Fruit fly (Drosophila melanogaster) whole organism, embryonic: Measurements from ENCODE around the gene p115.

Experiments used
- B-H1 ChIP-seq: fragments of 200-800 bp; sonication (Bioruptor generic); IDR thresholded peaks from 3 replicates; pipeline ENCODE4 v1.3.6; 2022; ENCODE audit warnings: missing biosample characterization, missing genetic modification characterization
- CG10462 ChIP-seq: fragments of 200-800 bp; sonication (Bioruptor generic); optimal IDR thresholded peaks from 2 replicates; lab custom pipeline; 2016; ENCODE audit warnings: missing biosample characterization, missing genetic modification characterization
- CG10543 ChIP-seq: fragments of 200-800 bp; sonication (Bioruptor generic); optimal IDR thresholded peaks from 3 replicates; lab custom pipeline; 2017; ENCODE audit warnings: missing biosample characterization, mild to moderate bottlenecking, missing genetic modification characterization, moderate library complexity
- CG10565 ChIP-seq: fragments of 200-800 bp; sonication (Bioruptor generic); optimal IDR thresholded peaks from 3 replicates; lab custom pipeline; 2016; ENCODE audit warnings: missing biosample characterization, mild to moderate bottlenecking, missing genetic modification characterization
- CG13287 ChIP-seq: fragments of 200-800 bp; sonication (Bioruptor generic); IDR thresholded peaks from 2 replicates; pipeline ENCODE4 v1.3.6; 2022; ENCODE audit warnings: missing biosample characterization, missing genetic modification characterization; ENCODE audit not compliant: partially characterized antibody
- CG13296 ChIP-seq: fragments of 200-800 bp; sonication (Bioruptor generic); optimal IDR thresholded peaks from 3 replicates; lab custom pipeline; 2018; ENCODE audit warnings: missing biosample characterization, mild to moderate bottlenecking, missing genetic modification characterization
- CG15479 ChIP-seq: fragments of 200-800 bp; sonication (Bioruptor generic); optimal IDR thresholded peaks from 3 replicates; lab custom pipeline; 2019; ENCODE audit warnings: missing biosample characterization, mild to moderate bottlenecking, missing genetic modification characterization, moderate library complexity
- CG15601 ChIP-seq: fragments of 200-800 bp; sonication (Bioruptor generic); optimal IDR thresholded peaks from 3 replicates; lab custom pipeline; 2019; ENCODE audit warnings: missing biosample characterization, mild to moderate bottlenecking, missing genetic modification characterization, moderate library complexity
- CG15696 ChIP-seq: fragments of 200-800 bp; sonication (Bioruptor generic); optimal IDR thresholded peaks from 2 replicates; lab custom pipeline; 2019; ENCODE audit warnings: missing biosample characterization, mild to moderate bottlenecking, missing genetic modification characterization, moderate library complexity
- CG16813 ChIP-seq: fragments of 200-800 bp; sonication (Bioruptor generic); IDR thresholded peaks from 3 replicates; pipeline ENCODE4 v1.3.6; 2022; ENCODE audit warnings: missing biosample characterization, missing genetic modification characterization; ENCODE audit not compliant: partially characterized antibody
- CG17385 ChIP-seq: fragments of 200-800 bp; sonication (Bioruptor generic); optimal IDR thresholded peaks from 3 replicates; lab custom pipeline; 2018; ENCODE audit warnings: missing biosample characterization, mild to moderate bottlenecking, missing genetic modification characterization
- CG17912 ChIP-seq: fragments of 200-800 bp; sonication (Bioruptor generic); optimal IDR thresholded peaks from 2 replicates; lab custom pipeline; 2018; ENCODE audit warnings: missing biosample characterization, mild to moderate bottlenecking, missing genetic modification characterization
- CG18011 ChIP-seq: fragments of 200-800 bp; sonication (Bioruptor generic); optimal IDR thresholded peaks from 2 replicates; lab custom pipeline; 2017; ENCODE audit warnings: missing biosample characterization, missing genetic modification characterization, mild to moderate bottlenecking, moderate library complexity, missing genotype
- CG18476 ChIP-seq: fragments of 200-800 bp; sonication (Bioruptor generic); optimal IDR thresholded peaks from 2 replicates; lab custom pipeline; 2016; ENCODE audit warnings: missing biosample characterization, mild to moderate bottlenecking, missing genetic modification characterization
- CG2889 ChIP-seq: fragments of 200-800 bp; sonication (Bioruptor generic); IDR thresholded peaks from 3 replicates; pipeline ENCODE4 v1.3.6; 2022; ENCODE audit warnings: missing biosample characterization, missing genetic modification characterization
- CG30403 ChIP-seq: fragments of 200-800 bp; sonication (Bioruptor generic); optimal IDR thresholded peaks from 3 replicates; lab custom pipeline; 2016; ENCODE audit warnings: missing biosample characterization, missing genetic modification characterization
- CG31441 ChIP-seq: fragments of 200-800 bp; sonication (Bioruptor generic); IDR thresholded peaks from 2 replicates; pipeline ENCODE4 v1.3.6; 2022; ENCODE audit warnings: missing biosample characterization, missing genetic modification characterization
- CG3163 ChIP-seq: fragments of 200-800 bp; sonication (Bioruptor generic); optimal IDR thresholded peaks from 3 replicates; lab custom pipeline; 2016; ENCODE audit warnings: missing biosample characterization, missing genetic modification characterization
- CG4854 ChIP-seq: fragments of 200-800 bp; sonication (Bioruptor generic); optimal IDR thresholded peaks from 2 replicates; lab custom pipeline; 2016; ENCODE audit warnings: missing biosample characterization, missing genetic modification characterization, inconsistent platforms
- CG5245 ChIP-seq: fragments of 200-800 bp; sonication (Bioruptor generic); optimal IDR thresholded peaks from 3 replicates; lab custom pipeline; 2016; ENCODE audit warnings: missing biosample characterization, missing genetic modification characterization
- CG7745 ChIP-seq: fragments of 200-800 bp; sonication (Bioruptor generic); optimal IDR thresholded peaks from 2 replicates; lab custom pipeline; 2018; ENCODE audit warnings: missing biosample characterization, mild to moderate bottlenecking, missing genetic modification characterization, moderate library complexity
- Dip2 ChIP-seq: fragments of 200-800 bp; sonication (Bioruptor generic); IDR thresholded peaks from 2 replicates; pipeline ENCODE4 v1.3.6; 2022; ENCODE audit warnings: missing biosample characterization, missing genetic modification characterization
- Dip3 ChIP-seq: fragments of 200-800 bp; sonication (Bioruptor generic); optimal IDR thresholded peaks from 3 replicates; lab custom pipeline; 2016; ENCODE audit warnings: missing biosample characterization, missing genetic modification characterization
- Drgx ChIP-seq: fragments of 200-800 bp; sonication (Bioruptor generic); IDR thresholded peaks from 2 replicates; pipeline ENCODE4 v1.3.6; 2022; ENCODE audit warnings: missing biosample characterization, missing genetic modification characterization
- E2f1 ChIP-seq: fragments of 200-800 bp; sonication (Bioruptor generic); IDR thresholded peaks from 2 replicates; pipeline ENCODE4 v1.3.6; 2022; ENCODE audit warnings: missing biosample characterization, missing genetic modification characterization
- Eip74EF ChIP-seq, 2 experiments: fragments of 200-800 bp in 1 of 2; fragments of >200 bp in 1 of 2; sonication (Bioruptor generic) in 1 of 2; optimal IDR thresholded peaks; 2 replicates each; lab custom pipeline; 2017 to 2019; ENCODE audit warnings: missing biosample characterization in 2 of 2, missing genetic modification characterization in 2 of 2, mild to moderate bottlenecking in 1 of 2, moderate library complexity in 1 of 2
- HLH3B ChIP-seq: fragments of 200-800 bp; sonication (Bioruptor generic); IDR thresholded peaks from 2 replicates; pipeline ENCODE4 v1.3.6; 2022; ENCODE audit warnings: missing biosample characterization, missing genetic modification characterization
- NK7.1 ChIP-seq: fragments of 200-800 bp; sonication (Bioruptor generic); optimal IDR thresholded peaks from 3 replicates; lab custom pipeline; 2016; ENCODE audit warnings: missing biosample characterization, missing genetic modification characterization
- Poxn ChIP-seq: fragments of 200-800 bp; sonication (Bioruptor generic); IDR thresholded peaks from 2 replicates; pipeline ENCODE4 v1.3.6; 2022; ENCODE audit warnings: missing biosample characterization, missing genetic modification characterization
- Sry-δ ChIP-seq: fragments of 200-800 bp; sonication (Bioruptor generic); optimal IDR thresholded peaks from 2 replicates; lab custom pipeline; 2016; ENCODE audit warnings: missing biosample characterization, missing genetic modification characterization
- ab ChIP-seq: fragments of 200-800 bp; sonication (Bioruptor generic); optimal IDR thresholded peaks from 2 replicates; lab custom pipeline; 2016; ENCODE audit warnings: missing biosample characterization, missing genetic modification characterization
- al ChIP-seq: fragments of 200-800 bp; sonication (Bioruptor generic); IDR thresholded peaks from 2 replicates; pipeline ENCODE4 v1.3.6; 2022; ENCODE audit warnings: missing biosample characterization, missing genetic modification characterization
- ara ChIP-seq: fragments of 200-800 bp; sonication (Bioruptor generic); IDR thresholded peaks from 2 replicates; pipeline ENCODE4 v1.3.6; 2022; ENCODE audit warnings: missing biosample characterization, missing genetic modification characterization
- ase ChIP-seq: fragments of 200-800 bp; sonication (Bioruptor generic); IDR thresholded peaks from 3 replicates; pipeline ENCODE4 v1.3.6; 2022; ENCODE audit warnings: missing biosample characterization, missing genetic modification characterization
- bcd ChIP-seq: fragments of 200-800 bp; sonication (Bioruptor generic); optimal IDR thresholded peaks from 2 replicates; lab custom pipeline; 2017; ENCODE audit warnings: missing biosample characterization, mild to moderate bottlenecking, missing genetic modification characterization
- chn ChIP-seq: fragments of 200-800 bp; sonication (Bioruptor generic); optimal IDR thresholded peaks from 2 replicates; lab custom pipeline; 2016; ENCODE audit warnings: missing biosample characterization, missing genetic modification characterization
- cwo ChIP-seq: fragments of 200-800 bp; sonication (Bioruptor generic); optimal IDR thresholded peaks from 3 replicates; lab custom pipeline; 2017; ENCODE audit warnings: missing biosample characterization, missing genetic modification characterization, mild to moderate bottlenecking, moderate library complexity, missing genetic modification reagents
- dmrt99B ChIP-seq: fragments of 200-800 bp; sonication (Bioruptor generic); optimal IDR thresholded peaks from 2 replicates; lab custom pipeline; 2018; ENCODE audit warnings: missing biosample characterization, mild to moderate bottlenecking, missing genetic modification characterization, moderate library complexity
- en ChIP-seq: fragments of 200-800 bp; sonication (Bioruptor generic); optimal IDR thresholded peaks from 2 replicates; lab custom pipeline; 2016; ENCODE audit warnings: missing biosample characterization, missing genetic modification characterization
- fd64A ChIP-seq: fragments of 200-800 bp; sonication (Bioruptor generic); optimal IDR thresholded peaks from 3 replicates; lab custom pipeline; 2018; ENCODE audit warnings: missing biosample characterization, mild to moderate bottlenecking, missing genetic modification characterization
- gro ChIP-seq: fragments of 200-800 bp; sonication (Bioruptor generic); optimal IDR thresholded peaks from 2 replicates; lab custom pipeline; 2016; ENCODE audit warnings: missing biosample characterization, missing genetic modification characterization
- kah ChIP-seq: fragments of 200-800 bp; sonication (Bioruptor generic); optimal IDR thresholded peaks from 2 replicates; lab custom pipeline; 2018; ENCODE audit warnings: missing biosample characterization, mild to moderate bottlenecking, missing genetic modification characterization
- lola ChIP-seq, 3 experiments: fragments of >200 bp in 2 of 3; fragments of 200-800 bp in 1 of 3; sonication (Bioruptor generic) in 1 of 3; optimal IDR thresholded peaks; 2 replicates each; lab custom pipeline; 2017 to 2019; ENCODE audit warnings: missing biosample characterization in 3 of 3, missing genetic modification characterization in 3 of 3, mild to moderate bottlenecking in 1 of 3, moderate library complexity in 1 of 3
- mam ChIP-seq: fragments of 200-800 bp; sonication (Bioruptor generic); optimal IDR thresholded peaks from 3 replicates; lab custom pipeline; 2016; ENCODE audit warnings: missing biosample characterization, missing genetic modification characterization
- pros ChIP-seq: fragments of 200-800 bp; sonication (Bioruptor generic); optimal IDR thresholded peaks from 3 replicates; lab custom pipeline; 2019; ENCODE audit warnings: missing biosample characterization, mild to moderate bottlenecking, missing genetic modification characterization, moderate library complexity
- tap ChIP-seq: fragments of 200-800 bp; optimal IDR thresholded peaks from 3 replicates; lab custom pipeline; 2019; ENCODE audit warnings: missing biosample characterization, mild to moderate bottlenecking, missing genetic modification characterization, moderate library complexity
- ttk ChIP-seq: fragments of 200-800 bp; sonication (Bioruptor generic); IDR thresholded peaks from 2 replicates; pipeline ENCODE4 v2.1.2; 2022; ENCODE audit warnings: missing biosample characterization, missing genetic modification characterization
- vvl ChIP-seq: fragments of 200-800 bp; sonication (Bioruptor generic); IDR thresholded peaks from 2 replicates; pipeline ENCODE4 v1.3.6; 2022; ENCODE audit warnings: missing biosample characterization, missing genetic modification characterization

Gene p115

DNA sequence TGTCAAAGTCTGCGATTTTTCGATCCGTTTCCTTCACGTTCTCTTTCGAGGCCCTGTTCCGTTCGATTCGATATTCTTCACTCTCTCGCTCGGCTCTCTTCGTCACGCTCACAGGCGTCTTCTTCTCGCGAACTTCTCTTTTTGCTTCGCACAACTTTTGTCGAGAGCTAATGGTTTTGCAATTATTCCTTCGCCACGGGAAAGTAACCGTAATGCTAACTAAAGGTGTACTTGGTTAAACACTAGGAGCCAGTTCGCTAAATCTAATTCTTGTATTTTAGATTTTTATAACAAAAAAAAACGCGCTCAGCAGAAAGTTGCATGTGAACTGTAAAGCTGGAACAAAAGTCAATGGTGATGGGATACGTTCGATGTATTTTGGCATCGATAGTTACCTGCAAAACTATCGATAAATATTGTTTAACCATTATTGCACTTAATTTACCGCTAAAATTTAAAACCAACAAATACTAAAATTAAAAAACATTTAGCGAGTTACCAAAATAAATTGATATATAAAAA is 37.3 kb downstream of the p115 start, which contains the start of gene mahe (continued):
- TF ChIP-seq ttk (GFP tag; lab: Robert Waterston, UW) (no peak), chn (no peak), Eip74EF (GFP tag; optimal IDR thresholded peaks at IDR 0.05; lab: Kevin White, UChicago) (no peak), CG4854 (GFP tag; lab: Kevin White, UChicago) (no peak), CG7745 (tag; lab: Kevin White, UChicago) (no peak), dmrt99B (tag; lab: Kevin White, UChicago) (no peak), CG13296 (peak; percentile 42), CG5245 (no peak), CG15479 (GFP tag; lab: Kevin White, UChicago) (peak; percentile 25), ase (GFP tag; lab: Robert Waterston, UW) (no peak), pros (GFP tag; lab: Kevin White, UChicago) (peak; percentile 46), Drgx (GFP tag; lab: Robert Waterston, UW) (no peak), CG30403 (GFP tag; lab: Kevin White, UChicago) (no peak), CG13287 (GFP tag; lab: Robert Waterston, UW) (peak; percentile 92), Dip2 (GFP tag; lab: Robert Waterston, UW) (no peak), CG2889 (GFP tag; lab: Robert Waterston, UW) (no peak), CG10543 (GFP tag; lab: Kevin White, UChicago) (no peak)

DNA sequence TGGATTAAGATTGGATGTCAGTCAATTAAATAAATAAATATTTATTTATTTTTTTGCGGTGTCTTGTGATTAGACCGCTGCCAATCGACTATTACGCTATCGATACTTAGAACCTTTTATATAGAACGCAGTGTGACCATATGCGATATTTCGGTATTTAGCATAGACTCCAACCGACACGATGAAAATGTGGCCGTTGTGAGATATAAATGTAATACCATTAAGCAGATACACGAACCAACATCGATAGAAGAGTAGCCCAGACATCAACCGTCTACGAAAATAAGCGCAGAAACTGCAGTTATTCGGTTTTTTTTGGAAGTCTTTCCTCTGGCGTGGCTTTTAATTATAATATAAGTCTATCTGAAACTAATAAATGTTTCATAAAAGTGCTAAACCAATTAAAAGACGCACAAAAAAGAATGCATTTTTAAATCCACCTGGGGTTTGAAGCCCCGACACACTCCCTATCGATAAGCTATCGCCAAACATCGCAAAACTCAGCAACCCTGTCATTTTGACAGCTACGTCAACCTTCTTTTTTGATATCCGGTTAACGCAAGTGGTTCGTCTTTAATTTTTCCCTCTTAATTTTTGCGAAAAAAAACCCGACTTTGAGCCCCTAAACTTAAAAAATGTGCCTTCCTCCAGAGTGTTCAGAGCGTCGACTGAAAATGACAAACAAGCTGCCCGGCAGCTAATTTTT is 39.5 kb downstream of the p115 start, which contains the start of the genes Dhdds and RpS14a:
Gene Dhdds (minus strand): TSS at position 142 of the 706 bp plus-strand sequence.
Gene RpS14a (plus strand): TSS at position 533 of the 706 bp plus-strand sequence.
- TF ChIP-seq Dip3 (GFP tag; lab: Kevin White, UChicago) (no peak), vvl (GFP tag; lab: Robert Waterston, UW) (peak; percentile 17; the same call in 1 of the 2 replicates), NK7.1 (peak; percentile 28), mam (peak; percentile 35), CG15601 (tag; lab: Kevin White, UChicago) (peak; percentile 74), cwo (peak; percentile 20), Sry-δ (GFP tag; lab: Kevin White, UChicago) (peak; percentile 77), E2f1 (no peak), ara (GFP tag; lab: Robert Waterston, UW) (no peak), en (GFP tag; lab: Kevin White, UChicago) (peak; percentile 15), CG15696 (tag; lab: Kevin White, UChicago) (peak; percentile 22), CG16813 (GFP tag; lab: Robert Waterston, UW) (peak; percentile 83), CG31441 (GFP tag; lab: Robert Waterston, UW) (peak; percentile 69; the same call in 1 of the 2 replicates), bcd (GFP tag; lab: Kevin White, UChicago) (peak; percentile 88), CG10565 (GFP tag; lab: Kevin White, UChicago) (no peak), lola (GFP tag; optimal IDR thresholded peaks at IDR 0.05; lab: Kevin White, UChicago) (peak in 1 of 3 experiments; percentile 52), CG17385 (peak; percentile 67), ab (GFP tag; lab: Kevin White, UChicago) (no peak), fd64A (GFP tag; lab: Kevin White, UChicago) (peak; percentile 12), Poxn (GFP tag; lab: Robert Waterston, UW) (no peak), tap (tag; lab: Kevin White, UChicago) (no peak), CG18011 (GFP tag; lab: Kevin White, UChicago) (peak; percentile 42), CG3163 (GFP tag; lab: Kevin White, UChicago) (no peak), al (GFP tag; lab: Robert Waterston, UW) (no peak), CG10462 (no peak), CG18476 (GFP tag; lab: Kevin White, UChicago) (peak; percentile 44), B-H1 (GFP tag; lab: Robert Waterston, UW) (no peak; the same call in 2 of the 3 replicates), kah (GFP tag; lab: Kevin White, UChicago) (peak; percentile 33), CG17912 (GFP tag; lab: Kevin White, UChicago) (peak; percentile 19), HLH3B (no peak), gro (GFP tag; lab: Kevin White, UChicago) (no peak)
